Worm (Caenorhabditis elegans) whole organism, early embryonic: ENCODE results near the gene F59B10.3.

ENCODE experiments used
- aly-1 ChIP-seq: sonication (generic microtip); optimal IDR thresholded peaks from 2 replicates; lab custom pipeline; 2016; ENCODE audit warnings: missing genetic modification characterization, missing compliant biosample characterization
- ama-1 ChIP-seq: fragments of 150-350 bp; optimal IDR thresholded peaks from 2 replicates; lab custom pipeline; 2014
- ceh-13 ChIP-seq: fragments of 200-800 bp; sonication (Bioruptor generic); optimal IDR thresholded peaks from 2 replicates; lab custom pipeline; 2018; ENCODE audit warnings: mild to moderate bottlenecking, missing genetic modification characterization, missing compliant biosample characterization
- ets-7 ChIP-seq: sonication (generic microtip); optimal IDR thresholded peaks from 2 replicates; lab custom pipeline; 2016; ENCODE audit warnings: missing genotype, missing genetic modification characterization, missing compliant biosample characterization
- flt-1 ChIP-seq: fragments of 200-800 bp; sonication (Bioruptor generic); IDR thresholded peaks from 2 replicates; pipeline ENCODE4 v1.3.6; 2022; ENCODE audit warnings: missing genetic modification characterization, missing compliant biosample characterization
- hmbx-1 ChIP-seq: sonication (generic microtip); optimal IDR thresholded peaks from 2 replicates; lab custom pipeline; 2016; ENCODE audit warnings: mild to moderate bottlenecking, missing genetic modification characterization, missing compliant biosample characterization
- hmg-4 ChIP-seq: fragments of 200-800 bp; sonication (Bioruptor generic); optimal IDR thresholded peaks from 2 replicates; lab custom pipeline; 2018; ENCODE audit warnings: mild to moderate bottlenecking, missing genetic modification characterization, missing compliant biosample characterization
- hnd-1 ChIP-seq: sonication (generic microtip); optimal IDR thresholded peaks from 2 replicates; lab custom pipeline; 2016; ENCODE audit warnings: missing genetic modification characterization, missing compliant biosample characterization
- pes-1 ChIP-seq: fragments of 200-800 bp; sonication (Bioruptor generic); IDR thresholded peaks from 2 replicates; pipeline ENCODE4 v1.3.6; 2022; ENCODE audit warnings: missing genetic modification reagents, missing genetic modification characterization, missing compliant biosample characterization
- tbx-11 ChIP-seq: fragments of 200-800 bp; sonication (Bioruptor generic); IDR thresholded peaks from 2 replicates; pipeline ENCODE4 v1.3.6; 2022; ENCODE audit warnings: missing genetic modification characterization, missing compliant biosample characterization

- TF ChIP-seq aly-1 (tag; lab: Kevin White, UChicago) (no peak), pes-1 (GFP tag; lab: Robert Waterston, UW) (no peak), hmbx-1 (tag; lab: Kevin White, UChicago) (no peak), ceh-13 (no peak), tbx-11 (GFP tag; lab: Robert Waterston, UW) (no peak), ama-1 (no peak), hnd-1 (tag; lab: Kevin White, UChicago) (no peak), flt-1 (GFP tag; lab: Robert Waterston, UW) (no peak), hmg-4 (GFP tag; lab: Kevin White, UChicago) (no peak), ets-7 (tag; lab: Kevin White, UChicago) (no peak)
These were observed 43.8 kb upstream of the F59B10.3 start, which contains the start of gene tnc-2 for ce11 chrII:10466552-10466951.
